Worm (Caenorhabditis elegans): Measurements from ENCODE around the gene zmp-1.

The zmp-1 gene

ce11 chrIII:5940525-5940974 is 7.8 kb upstream of the zmp-1 start (continued):
- TF ChIP-seq pqm-1 (tag; optimal IDR thresholded peaks at IDR 0.05), result no peak
- no peak for TF ChIP-seq sox-4 (tag; optimal IDR thresholded peaks at IDR 0.05)
- no peak for TF ChIP-seq isw-1 (GFP tag; IDR thresholded peaks at IDR 0.05)
- TF ChIP-seq nhr-47 (tag; optimal IDR thresholded peaks at IDR 0.05), result peak; percentile 49
- TF ChIP-seq ceh-90 (tag; optimal IDR thresholded peaks at IDR 0.05), result no peak
- no peak for TF ChIP-seq pax-3 (tag; optimal IDR thresholded peaks at IDR 0.05)
- no peak for TF ChIP-seq alr-1 (tag; optimal IDR thresholded peaks at IDR 0.05; ENCODE audit: borderline replicate concordance)
- TF ChIP-seq snpc-4 (tag; optimal IDR thresholded peaks at IDR 0.05), result peak; percentile 46
- peak; percentile 84 for TF ChIP-seq lin-14 (GFP tag; optimal IDR thresholded peaks at IDR 0.05)
- peak; percentile 14 for TF ChIP-seq nhr-237 (tag; optimal IDR thresholded peaks at IDR 0.05)
- TF ChIP-seq mef-2 (tag; optimal IDR thresholded peaks at IDR 0.05), result peak; percentile 39
- peak; percentile 37 to 69 for TF ChIP-seq lsy-2 (tag; optimal IDR thresholded peaks at IDR 0.05)
- TF ChIP-seq ztf-11 (tag; optimal IDR thresholded peaks at IDR 0.05), result peak in 1 of 2 experiments; percentile 38
- peak; percentile 55 for TF ChIP-seq nhr-19 (GFP tag; conservative IDR thresholded peaks at IDR 0.05)
- TF ChIP-seq sptf-1 (tag; optimal IDR thresholded peaks at IDR 0.05), result no peak
- TF ChIP-seq grh-1 (GFP tag; IDR thresholded peaks at IDR 0.05), result no peak
- peak; percentile 29 for TF ChIP-seq unc-86 (tag; optimal IDR thresholded peaks at IDR 0.05)
- TF ChIP-seq ceh-88 (GFP tag; IDR thresholded peaks at IDR 0.05), result no peak
- peak; percentile 68 for TF ChIP-seq jun-1 (tag; optimal IDR thresholded peaks at IDR 0.05)
- no peak for TF ChIP-seq nhr-28 (tag; optimal IDR thresholded peaks at IDR 0.05)
- TF ChIP-seq ceh-8 (GFP tag; optimal IDR thresholded peaks at IDR 0.05), result peak; percentile 15
- TF ChIP-seq lin-39 (tag; optimal IDR thresholded peaks at IDR 0.05), result no peak
- TF ChIP-seq zag-1 (tag; optimal IDR thresholded peaks at IDR 0.05), result no peak
- no peak for TF ChIP-seq nhr-76 (tag; optimal IDR thresholded peaks at IDR 0.05)
- TF ChIP-seq skn-1 (tag; optimal IDR thresholded peaks at IDR 0.05), result peak; percentile 29
- TF ChIP-seq sup-37 (GFP tag; optimal IDR thresholded peaks at IDR 0.05), result no peak
- TF ChIP-seq unc-62 (GFP tag; optimal IDR thresholded peaks at IDR 0.05), result no peak
- TF ChIP-seq zip-4 (GFP tag; optimal IDR thresholded peaks at IDR 0.05), result peak; percentile 56
- TF ChIP-seq fkh-10 (GFP tag; optimal IDR thresholded peaks at IDR 0.05), result no peak
- TF ChIP-seq fkh-4 (tag; optimal IDR thresholded peaks at IDR 0.05; ENCODE audit: borderline replicate concordance), result no peak
- TF ChIP-seq fos-1 (tag; optimal IDR thresholded peaks at IDR 0.05), result peak; percentile 19
- no peak for TF ChIP-seq unc-98 (GFP tag; IDR thresholded peaks at IDR 0.05)
- TF ChIP-seq unc-30 (tag; optimal IDR thresholded peaks at IDR 0.05), result no peak
- TF ChIP-seq aha-1 (tag; optimal IDR thresholded peaks at IDR 0.05), result no peak
- peak; percentile 68 for TF ChIP-seq aly-2 (tag; optimal IDR thresholded peaks at IDR 0.05)
- no peak for TF ChIP-seq nhr-90 (tag; optimal IDR thresholded peaks at IDR 0.05; ENCODE audit: poor library complexity)
- no peak for TF ChIP-seq nhr-11 (tag; optimal IDR thresholded peaks at IDR 0.05)
- no peak for TF ChIP-seq nhr-84 (tag; optimal IDR thresholded peaks at IDR 0.05)
- peak; percentile 52 for TF ChIP-seq swsn-7 (tag; optimal IDR thresholded peaks at IDR 0.05)
- TF ChIP-seq snu-23 (GFP tag; optimal IDR thresholded peaks at IDR 0.05), result peak; percentile 81
- TF ChIP-seq elt-2 (tag; optimal IDR thresholded peaks at IDR 0.05), result no peak
- peak; percentile 60 for TF ChIP-seq lin-13 (GFP tag; optimal IDR thresholded peaks at IDR 0.05)
- TF ChIP-seq nhr-12 (tag; optimal IDR thresholded peaks at IDR 0.05), result no peak
- TF ChIP-seq nhr-77 (tag; optimal IDR thresholded peaks at IDR 0.05), result peak; percentile 3
- TF ChIP-seq efl-1 (optimal IDR thresholded peaks at IDR 0.05), result peak; percentile 26 to 29
- TF ChIP-seq efl-1 (GFP tag; optimal IDR thresholded peaks at IDR 0.05 in 1 of 2), result peak in 1 of 2 experiments; percentile 78
- peak; percentile 75 for TF ChIP-seq nhr-85 (tag)
- no peak for TF ChIP-seq ets-5 (GFP tag; IDR thresholded peaks at IDR 0.05)
- no peak for TF ChIP-seq pag-3 (tag; optimal IDR thresholded peaks at IDR 0.05; ENCODE audit: borderline replicate concordance, insufficient read depth)
- peak; percentile 27 for TF ChIP-seq ztf-4 (tag; optimal IDR thresholded peaks at IDR 0.05)
- peak; percentile 55 for TF ChIP-seq C16A3.4 (tag; optimal IDR thresholded peaks at IDR 0.05)
- TF ChIP-seq C04F5.9 (tag; optimal IDR thresholded peaks at IDR 0.05), result no peak
- no peak for TF ChIP-seq hlh-17 (GFP tag; optimal IDR thresholded peaks at IDR 0.05; ENCODE audit: borderline replicate concordance)
- TF ChIP-seq hpl-2 (GFP tag; optimal IDR thresholded peaks at IDR 0.05), result no peak

All from whole organism, L1 larva.